Worm (Caenorhabditis elegans): ENCODE measurements around the gene grd-4.
"Not testable (repeated sequence)": the region's sequence is repeated elsewhere in the genome, so short reads cannot be mapped to it uniquely, and the experiment has no call there.

grd-4 gene

ce11 chrX:8523000-8523399 lies 22.0 kb downstream of the grd-4 start:
- no peak for TF ChIP-seq nhr-28 (tag; optimal IDR thresholded peaks at IDR 0.05)
- TF ChIP-seq egl-13 (tag; optimal IDR thresholded peaks at IDR 0.05): no peak
- TF ChIP-seq dsc-1 (tag; optimal IDR thresholded peaks at IDR 0.05): no peak
- no peak for TF ChIP-seq hpl-2 (GFP tag; optimal IDR thresholded peaks at IDR 0.05)
- TF ChIP-seq C04F5.9 (tag; optimal IDR thresholded peaks at IDR 0.05): no peak
- peak; percentile 49 for TF ChIP-seq fkh-8 (tag; optimal IDR thresholded peaks at IDR 0.05)
- no peak for TF ChIP-seq lin-15B (tag; optimal IDR thresholded peaks at IDR 0.05)
- no peak for TF ChIP-seq mdl-1 (tag; optimal IDR thresholded peaks at IDR 0.05)
- TF ChIP-seq pag-3 (tag; optimal IDR thresholded peaks at IDR 0.05; ENCODE audit: borderline replicate concordance, insufficient read depth): no peak
- TF ChIP-seq xbp-1 (tag; optimal IDR thresholded peaks at IDR 0.05): no peak
- TF ChIP-seq ceh-8 (GFP tag; optimal IDR thresholded peaks at IDR 0.05): peak; percentile 91
- no peak for TF ChIP-seq nhr-12 (tag; optimal IDR thresholded peaks at IDR 0.05)
- no peak for TF ChIP-seq hlh-4 (tag; optimal IDR thresholded peaks at IDR 0.05)

- TF ChIP-seq mdl-1 (tag; optimal IDR thresholded peaks at IDR 0.05) (no peak), lin-35 (GFP tag; optimal IDR thresholded peaks at IDR 0.05) (no peak), unc-62 (GFP tag; optimal IDR thresholded peaks at IDR 0.05) (no peak)
These were observed 26.9 kb downstream of the grd-4 start, which contains the start of gene flp-5 for ce11 chrX:8527950-8528349. TSS of gene flp-5 (plus strand) at chrX:8528250.

- TF ChIP-seq ztf-11 (tag; optimal IDR thresholded peaks at IDR 0.05); lin-15B (tag; optimal IDR thresholded peaks at IDR 0.05); fkh-10 (GFP tag; optimal IDR thresholded peaks at IDR 0.05): not testable (repeated sequence)
These were observed 34.0 kb downstream of the grd-4 start, which contains the start of gene nspc-1 for ce11 chrX:8535006-8535405. TSS of gene nspc-1 (minus strand) at chrX:8535106.

ce11 chrX:8536791-8537190 lies 35.8 kb downstream of the grd-4 start, which contains the start of gene nspc-3:
TSS of gene nspc-3 (plus strand) at chrX:8537091.
- TF ChIP-seq dsc-1 (tag; optimal IDR thresholded peaks at IDR 0.05) (no peak), xbp-1 (tag; optimal IDR thresholded peaks at IDR 0.05) (no peak), pax-3 (tag; optimal IDR thresholded peaks at IDR 0.05) (no peak), unc-62 (GFP tag; optimal IDR thresholded peaks at IDR 0.05) (no peak), pqm-1 (tag; optimal IDR thresholded peaks at IDR 0.05) (no peak), elt-2 (tag; optimal IDR thresholded peaks at IDR 0.05) (no peak), aly-2 (tag; optimal IDR thresholded peaks at IDR 0.05) (no peak), unc-130 (tag; optimal IDR thresholded peaks at IDR 0.05) (no peak), nhr-20 (tag; optimal IDR thresholded peaks at IDR 0.05) (no peak), lir-3 (tag; optimal IDR thresholded peaks at IDR 0.05; ENCODE audit: poor library complexity) (no peak), lin-15B (tag; optimal IDR thresholded peaks at IDR 0.05) (no peak), fos-1 (tag; optimal IDR thresholded peaks at IDR 0.05) (no peak)

ce11 chrX:8538262-8538776 lies 37.3 kb downstream of the grd-4 start, which contains the start of the genes nspc-4 and nspc-5:
TSS of gene nspc-4 (minus strand) at chrX:8538362.
TSS of gene nspc-5 (plus strand) at chrX:8538726.
- TF ChIP-seq ceh-63 (GFP tag; optimal IDR thresholded peaks at IDR 0.05); pax-3 (tag; optimal IDR thresholded peaks at IDR 0.05); ama-1 (optimal IDR thresholded peaks at IDR 0.05): not testable (repeated sequence)

DNA sequence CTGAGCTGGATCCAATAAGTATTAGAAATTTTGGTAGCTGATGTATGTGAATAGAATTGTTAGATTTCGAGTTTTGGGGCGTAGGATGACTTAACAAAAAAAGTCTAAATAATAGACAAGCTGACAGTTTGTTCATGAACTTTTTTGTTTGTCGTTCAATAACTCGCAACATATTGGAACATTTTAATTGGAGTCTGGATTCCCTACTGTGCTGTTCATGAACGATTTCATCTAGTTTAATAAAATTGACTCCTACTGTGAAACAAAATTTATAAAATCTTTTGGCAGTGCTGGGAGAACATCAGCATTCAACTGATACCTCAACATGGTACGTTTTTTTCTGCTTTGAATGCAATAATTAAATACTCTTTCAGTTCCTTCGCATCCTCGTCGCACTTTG lies 40.5 kb downstream of the grd-4 start, which contains the start of gene nspc-7:
Gene nspc-7 (plus strand): TSS at position 301 of the 400 bp plus-strand sequence.
- TF ChIP-seq aha-1 (tag; optimal IDR thresholded peaks at IDR 0.05); sup-37 (GFP tag; optimal IDR thresholded peaks at IDR 0.05); ets-5 (GFP tag; IDR thresholded peaks at IDR 0.05): not testable (repeated sequence)
